Worm (Caenorhabditis elegans) whole organism, young adult: ENCODE data around the gene inx-3.
A peak's percentile ranks its signal among the peaks of the same experiment; 100 is the strongest.

Source experiments
- B0019.2 ChIP-seq: fragments of 200-800 bp; sonication (Bioruptor generic); conservative IDR thresholded peaks from 2 replicates; pipeline ENCODE4 v1.3.6; 2022; ENCODE audit warnings: missing genetic modification reagents, missing genetic modification characterization, missing compliant biosample characterization
- F39B2.1 ChIP-seq: fragments of 200-800 bp; sonication (Bioruptor generic); IDR thresholded peaks from 2 replicates; pipeline ENCODE4 v1.3.6; 2022; ENCODE audit warnings: missing genetic modification reagents, missing genetic modification characterization, missing compliant biosample characterization
- F49E8.2 ChIP-seq: sonication (generic microtip); optimal IDR thresholded peaks from 3 replicates; lab custom pipeline; 2017; ENCODE audit warnings: missing genetic modification characterization, mild to moderate bottlenecking, missing compliant biosample characterization, antibody characterized with exemption, moderate library complexity; ENCODE audit not compliant: insufficient read depth
- F57C9.4 ChIP-seq: sonication (generic microtip); optimal IDR thresholded peaks from 2 replicates; lab custom pipeline; 2017; ENCODE audit warnings: mild to moderate bottlenecking, missing genetic modification characterization, missing compliant biosample characterization
- K12H6.12 ChIP-seq: fragments of 200-800 bp; sonication (Bioruptor generic); optimal IDR thresholded peaks from 2 replicates; lab custom pipeline; 2018; ENCODE audit warnings: mild to moderate bottlenecking, missing genetic modification characterization, missing compliant biosample characterization
- Y53F4B.3 ChIP-seq: fragments of 200-800 bp; sonication (Bioruptor generic); IDR thresholded peaks from 2 replicates; pipeline ENCODE4 v1.3.6; 2022; ENCODE audit warnings: missing genetic modification reagents, missing genetic modification characterization, missing compliant biosample characterization
- Y56A3A.18 ChIP-seq: fragments of 200-800 bp; sonication (Bioruptor generic); IDR thresholded peaks from 2 replicates; pipeline ENCODE4 v1.3.6; 2022; ENCODE audit warnings: missing genetic modification reagents, missing genetic modification characterization, missing compliant biosample characterization
- ZK185.1 ChIP-seq: sonication (generic microtip); optimal IDR thresholded peaks from 2 replicates; lab custom pipeline; 2016; ENCODE audit warnings: mild to moderate bottlenecking, missing genetic modification characterization, missing compliant biosample characterization; ENCODE audit not compliant: poor library complexity, severe bottlenecking
- ama-1 ChIP-seq, 3 experiments: fragments of 150-350 bp in 1 of 3; sonication (generic microtip) in 2 of 3; optimal IDR thresholded peaks; 2 replicates each; lab custom pipeline; 2014 to 2018; ENCODE audit warnings: missing biosample characterization in 2 of 3, missing genetic modification characterization in 2 of 3, missing genetic modification reagents in 2 of 3
- atf-7 ChIP-seq: sonication (generic microtip); optimal IDR thresholded peaks from 2 replicates; lab custom pipeline; 2017; ENCODE audit warnings: mild to moderate bottlenecking, missing genetic modification characterization, missing compliant biosample characterization
- attf-5 ChIP-seq: fragments of 200-800 bp; sonication (Bioruptor generic); optimal IDR thresholded peaks from 2 replicates; lab custom pipeline; 2018; ENCODE audit warnings: mild to moderate bottlenecking, missing genetic modification characterization, missing compliant biosample characterization
- cebp-1 ChIP-seq, 2 experiments: fragments of 200-800 bp in 1 of 2; sonication (Bioruptor generic) in 1 of 2; sonication (generic microtip) in 1 of 2; IDR thresholded peaks in 1 of 2; optimal IDR thresholded peaks in 1 of 2; 2 replicates each; pipeline versions ENCODE4 v1.3.6 to Lab custom; 2017 to 2022; ENCODE audit warnings: missing compliant biosample characterization in 2 of 2, missing genetic modification characterization in 2 of 2, mild to moderate bottlenecking in 1 of 2, missing genetic modification reagents in 1 of 2, moderate library complexity in 1 of 2
- ceh-100 ChIP-seq: fragments of 200-800 bp; sonication (Bioruptor generic); IDR thresholded peaks from 2 replicates; pipeline ENCODE4 v1.3.6; 2022; ENCODE audit warnings: missing genetic modification reagents, missing genetic modification characterization, missing compliant biosample characterization
- ceh-58 ChIP-seq: fragments of 200-800 bp; sonication (Bioruptor generic); IDR thresholded peaks from 2 replicates; pipeline ENCODE4 v1.3.6; 2022; ENCODE audit warnings: missing genetic modification characterization, missing compliant biosample characterization
- dox-1 ChIP-seq: fragments of 200-800 bp; sonication (Bioruptor generic); IDR thresholded peaks from 2 replicates; pipeline ENCODE4 v1.3.6; 2022; ENCODE audit warnings: missing genetic modification reagents, missing genetic modification characterization, missing compliant biosample characterization
- ekl-4 ChIP-seq: fragments of 200-800 bp; sonication (Bioruptor generic); IDR thresholded peaks from 2 replicates; pipeline ENCODE4 v1.3.6; 2022; ENCODE audit warnings: missing genetic modification reagents, missing genetic modification characterization, missing compliant biosample characterization
- fkh-3 ChIP-seq: sonication (generic microtip); optimal IDR thresholded peaks from 2 replicates; lab custom pipeline; 2016; ENCODE audit warnings: mild to moderate bottlenecking, missing genetic modification characterization, missing compliant biosample characterization
- hmg-1.2 ChIP-seq: fragments of 200-800 bp; sonication (Bioruptor generic); IDR thresholded peaks from 2 replicates; pipeline ENCODE4 v1.3.6; 2022; ENCODE audit warnings: missing genetic modification reagents, missing genetic modification characterization, missing compliant biosample characterization
- hrde-1 ChIP-seq: sonication (generic microtip); optimal IDR thresholded peaks from 2 replicates; lab custom pipeline; 2016; ENCODE audit warnings: missing genetic modification characterization, mild to moderate bottlenecking, missing compliant biosample characterization, moderate library complexity, missing genotype, missing genetic modification reagents, borderline replicate concordance
- lin-35 ChIP-seq, 3 experiments: fragments of 150-350 bp in 2 of 3; sonication (generic microtip) in 1 of 3; optimal IDR thresholded peaks; 2 replicates each; lab custom pipeline; 2014 to 2018; ENCODE audit warnings: missing biosample characterization in 3 of 3, missing genetic modification characterization in 3 of 3, missing genetic modification reagents in 3 of 3
- lin-40 ChIP-seq: sonication (generic microtip); optimal IDR thresholded peaks from 2 replicates; lab custom pipeline; 2016; ENCODE audit warnings: missing genetic modification characterization, mild to moderate bottlenecking, missing compliant biosample characterization, missing genotype, missing genetic modification reagents
- madf-3 ChIP-seq: fragments of 200-800 bp; sonication (Bioruptor generic); IDR thresholded peaks from 2 replicates; pipeline ENCODE4 v1.3.6; 2022; ENCODE audit warnings: missing genetic modification reagents, missing genetic modification characterization, missing compliant biosample characterization
- mel-28 ChIP-seq: sonication (generic microtip); optimal IDR thresholded peaks from 2 replicates; lab custom pipeline; 2016; ENCODE audit warnings: borderline replicate concordance, mild to moderate bottlenecking, missing genetic modification characterization, missing compliant biosample characterization
- nhr-120 ChIP-seq: fragments of 200-800 bp; sonication (Bioruptor generic); IDR thresholded peaks from 2 replicates; pipeline ENCODE4 v1.3.6; 2022; ENCODE audit warnings: missing genetic modification characterization, missing compliant biosample characterization
- nhr-27 ChIP-seq: fragments of 200-800 bp; sonication (Bioruptor generic); optimal IDR thresholded peaks from 2 replicates; lab custom pipeline; 2018; ENCODE audit warnings: mild to moderate bottlenecking, missing genetic modification characterization, moderate library complexity, missing compliant biosample characterization
- nhr-80 ChIP-seq: sonication (generic microtip); optimal IDR thresholded peaks from 2 replicates; lab custom pipeline; 2016; ENCODE audit warnings: missing genetic modification characterization, missing compliant biosample characterization
- rcor-1 ChIP-seq: fragments of 200-800 bp; sonication (Bioruptor generic); IDR thresholded peaks from 2 replicates; pipeline ENCODE4 v1.3.6; 2022; ENCODE audit warnings: missing genetic modification reagents, missing genetic modification characterization, missing compliant biosample characterization
- rec-8 ChIP-seq, 2 experiments: sonication (generic microtip); optimal IDR thresholded peaks; 2 replicates each; lab custom pipeline; 2016; ENCODE audit warnings: mild to moderate bottlenecking in 2 of 2, missing genetic modification characterization in 2 of 2, missing genetic modification reagents in 2 of 2, missing genotype in 2 of 2, missing biosample characterization in 1 of 2, missing compliant biosample characterization in 1 of 2, moderate library complexity in 1 of 2
- rpc-1 ChIP-seq, 2 experiments: fragments of 150-350 bp in 1 of 2; sonication (generic microtip) in 1 of 2; optimal IDR thresholded peaks; 2 replicates each; lab custom pipeline; 2014 to 2018; ENCODE audit warnings: missing biosample characterization in 1 of 2, missing genetic modification characterization in 1 of 2, missing genetic modification reagents in 1 of 2, missing genotype in 1 of 2
- sea-2 ChIP-seq: fragments of 200-800 bp; sonication (Bioruptor generic); IDR thresholded peaks from 2 replicates; pipeline ENCODE4 v1.3.6; 2022; ENCODE audit warnings: missing genetic modification characterization, missing compliant biosample characterization
- snpc-3.4 ChIP-seq: sonication (generic microtip); optimal IDR thresholded peaks from 2 replicates; lab custom pipeline; 2017; ENCODE audit warnings: missing genetic modification characterization, mild to moderate bottlenecking, missing compliant biosample characterization, antibody characterized with exemption, moderate library complexity, missing genotype, missing genetic modification reagents
- sptf-2 ChIP-seq: fragments of 200-800 bp; sonication (Bioruptor generic); optimal IDR thresholded peaks from 2 replicates; lab custom pipeline; 2018; ENCODE audit warnings: mild to moderate bottlenecking, missing genetic modification characterization, missing compliant biosample characterization
- zfh-2 ChIP-seq: fragments of 200-800 bp; sonication (Bioruptor generic); conservative IDR thresholded peaks from 2 replicates; pipeline ENCODE4 v1.3.6; 2022; ENCODE audit warnings: missing genetic modification reagents, missing genetic modification characterization, missing compliant biosample characterization
- ztf-26 ChIP-seq: sonication (generic microtip); optimal IDR thresholded peaks from 2 replicates; lab custom pipeline; 2017; ENCODE audit warnings: missing genetic modification characterization, missing compliant biosample characterization

The inx-3 gene

DNA sequence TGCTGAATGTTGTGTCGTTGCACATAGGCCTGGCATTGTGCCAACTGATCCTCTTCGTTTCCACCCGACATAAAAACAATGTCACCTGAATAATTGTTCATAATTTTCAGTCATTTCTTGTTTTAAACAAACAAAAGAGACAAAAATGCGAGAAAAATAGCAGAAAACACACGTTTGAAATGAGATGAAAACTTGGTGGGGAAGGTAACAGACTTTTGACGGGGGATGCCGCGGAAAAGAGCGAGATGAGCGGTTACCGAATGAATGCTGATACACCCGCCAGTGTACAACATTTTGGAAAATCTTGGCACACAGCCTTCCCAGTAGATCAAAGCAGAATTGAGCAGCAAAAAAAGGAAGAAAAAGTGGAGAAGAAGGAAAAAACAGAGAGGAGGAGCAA, 18.2 kb upstream of the inx-3 start, which contains the start of gene kin-2:
Gene kin-2, minus strand, starts transcription at position 101 of the 400 bp plus-strand sequence.
- TF ChIP-seq rpc-1 (optimal IDR thresholded peaks at IDR 0.05; lab: Kevin White, UChicago) (no peak), rpc-1 (tag; optimal IDR thresholded peaks at IDR 0.05; lab: Kevin White, UChicago) (no peak), nhr-27 (tag; lab: Kevin White, UChicago) (no peak), F49E8.2 (tag; lab: Kevin White, UChicago) (no peak), nhr-120 (GFP tag; lab: Robert Waterston, UW) (no peak), sea-2 (GFP tag; lab: Robert Waterston, UW) (no peak)

ce11 chrX:5981698-5982097, 14.3 kb upstream of the inx-3 start:
- 0 out of 2 replicates have a peak, but pooled peaks have one; percentile 17 for TF ChIP-seq zfh-2 (GFP tag; lab: Robert Waterston, UW)
- TF ChIP-seq ekl-4 (GFP tag; lab: Robert Waterston, UW), result 0 out of 2 replicates have a peak, but pooled peaks have one; percentile 39
- no peak for TF ChIP-seq madf-3 (GFP tag; lab: Robert Waterston, UW)

- TF ChIP-seq attf-5 (GFP tag; lab: Kevin White, UChicago) (no peak), lin-35 (GFP tag; optimal IDR thresholded peaks at IDR 0.05; lab: Kevin White, UChicago) (no peak), F57C9.4 (tag; lab: Kevin White, UChicago) (no peak), ceh-58 (GFP tag; lab: Robert Waterston, UW) (no peak), ceh-100 (no peak), dox-1 (GFP tag; lab: Robert Waterston, UW) (no peak), cebp-1 (GFP tag; IDR thresholded peaks at IDR 0.05; lab: Robert Waterston, UW) (no peak), cebp-1 (tag; optimal IDR thresholded peaks at IDR 0.05; lab: Kevin White, UChicago) (peak; percentile 11), K12H6.12 (tag; lab: Kevin White, UChicago) (peak; percentile 59), ZK185.1 (tag; lab: Kevin White, UChicago) (no peak), atf-7 (tag; lab: Kevin White, UChicago) (peak; percentile 8), lin-40 (peak; percentile 14), hrde-1 (tag; lab: Kevin White, UChicago) (no peak), ama-1 (optimal IDR thresholded peaks at IDR 0.05; lab: Kevin White, UChicago) (no peak), ama-1 (GFP tag; optimal IDR thresholded peaks at IDR 0.05; lab: Kevin White, UChicago) (no peak), F39B2.1 (GFP tag; lab: Robert Waterston, UW) (no peak), hmg-1.2 (0 out of 2 replicates have a peak, but pooled peaks have one; percentile 13), fkh-3 (tag; lab: Kevin White, UChicago) (no peak), snpc-3.4 (tag; lab: Kevin White, UChicago) (no peak), Y53F4B.3 (GFP tag; lab: Robert Waterston, UW) (no peak), sptf-2 (GFP tag; lab: Kevin White, UChicago) (no peak), ztf-26 (tag; lab: Kevin White, UChicago) (no peak), mel-28 (tag; lab: Kevin White, UChicago) (no peak), B0019.2 (GFP tag; lab: Robert Waterston, UW) (no peak), rec-8 (tag; optimal IDR thresholded peaks at IDR 0.05; lab: Kevin White, UChicago) (no peak), nhr-80 (tag; lab: Kevin White, UChicago) (no peak), rcor-1 (GFP tag; lab: Robert Waterston, UW) (no peak), Y56A3A.18 (GFP tag; lab: Robert Waterston, UW) (no peak)
Measured at ce11 chrX:5982799-5983198, 13.2 kb upstream of the inx-3 start.
